Worm (Caenorhabditis elegans): ENCODE measurements around the gene Y62H9A.13.
A peak's percentile ranks its signal among the peaks of the same experiment; 100 is the strongest.

The Y62H9A.13 gene

ce11 chrX:11934933-11935332 is 18.1 kb downstream of the Y62H9A.13 start (continued):
- TF ChIP-seq let-607 (tag; optimal IDR thresholded peaks at IDR 0.05) (peak in 1 of 2 experiments; percentile 54), hmg-20 (GFP tag; IDR thresholded peaks at IDR 0.05) (peak; percentile 72; the same call in 1 of the 2 replicates), die-1 (tag; optimal IDR thresholded peaks at IDR 0.05) (peak; percentile 84), zfh-2 (GFP tag; conservative IDR thresholded peaks at IDR 0.05) (no peak), ztf-26 (tag; optimal IDR thresholded peaks at IDR 0.05) (peak; percentile 71), lin-40 (tag; optimal IDR thresholded peaks at IDR 0.05) (peak; percentile 83), sptf-2 (GFP tag; optimal IDR thresholded peaks at IDR 0.05) (no peak), T07F8.4 (tag; optimal IDR thresholded peaks at IDR 0.05) (peak; percentile 25), ama-1 (optimal IDR thresholded peaks at IDR 0.05) (no peak), ama-1 (GFP tag; optimal IDR thresholded peaks at IDR 0.05) (peak in 1 of 2 experiments; percentile 25), pha-4 (tag; optimal IDR thresholded peaks at IDR 0.05) (no peak), lag-1 (GFP tag; IDR thresholded peaks at IDR 0.05) (no peak)

- TF ChIP-seq pha-4 (tag; optimal IDR thresholded peaks at IDR 0.05) (peak; percentile 96), B0035.1 (tag; optimal IDR thresholded peaks at IDR 0.05) (peak; percentile 94), ztf-3 (GFP tag; optimal IDR thresholded peaks at IDR 0.05) (peak; percentile 88), die-1 (tag; optimal IDR thresholded peaks at IDR 0.05) (peak; percentile 45), rec-8 (tag; optimal IDR thresholded peaks at IDR 0.05) (peak; percentile 6 to 26), dpl-1 (GFP tag; optimal IDR thresholded peaks at IDR 0.05) (no peak), dpff-1 (tag; optimal IDR thresholded peaks at IDR 0.05) (peak; percentile 29), tbx-9 (tag; optimal IDR thresholded peaks at IDR 0.05; ENCODE audit: borderline replicate concordance) (no peak), Y53G8AR.9 (GFP tag; conservative IDR thresholded peaks at IDR 0.05) (peak; percentile 97), snpc-1.3 (tag; optimal IDR thresholded peaks at IDR 0.05; ENCODE audit: insufficient read depth) (peak; percentile 24), unc-62 (GFP tag; optimal IDR thresholded peaks at IDR 0.05) (peak; percentile 77), ceh-40 (GFP tag; IDR thresholded peaks at IDR 0.05) (0 out of 2 replicates have a peak, but pooled peaks have one; percentile 67), Y56A3A.18 (GFP tag; IDR thresholded peaks at IDR 0.05) (peak; percentile 99), nhr-80 (tag; optimal IDR thresholded peaks at IDR 0.05) (peak; percentile 87), madf-6 (GFP tag; IDR thresholded peaks at IDR 0.05) (no peak), Y67H2A.10 (GFP tag; conservative IDR thresholded peaks at IDR 0.05) (no peak; the same call in 1 of the 2 replicates), F52B5.7 (tag; optimal IDR thresholded peaks at IDR 0.05) (peak; percentile 93), ceh-27 (GFP tag; optimal IDR thresholded peaks at IDR 0.05) (peak; percentile 99), mxl-1 (tag; optimal IDR thresholded peaks at IDR 0.05) (no peak), akir-1 (GFP tag; optimal IDR thresholded peaks at IDR 0.05) (peak; percentile 85), efl-1 (GFP tag; optimal IDR thresholded peaks at IDR 0.05) (no peak), rpc-1 (optimal IDR thresholded peaks at IDR 0.05) (peak; percentile 17), rpc-1 (tag; optimal IDR thresholded peaks at IDR 0.05) (no peak), lin-35 (GFP tag; optimal IDR thresholded peaks at IDR 0.05) (peak in 2 of 3 experiments; percentile 89 to 98), lsl-1 (GFP tag; optimal IDR thresholded peaks at IDR 0.05) (no peak), attf-5 (GFP tag; optimal IDR thresholded peaks at IDR 0.05) (peak; percentile 47), repo-1 (tag; optimal IDR thresholded peaks at IDR 0.05) (peak; percentile 98), F22D6.2 (tag; optimal IDR thresholded peaks at IDR 0.05) (peak; percentile 95), ZK185.1 (tag; optimal IDR thresholded peaks at IDR 0.05; ENCODE audit: poor library complexity, severe bottlenecking) (peak; percentile 98), aptf-2 (GFP tag; conservative IDR thresholded peaks at IDR 0.05) (no peak), lin-26 (GFP tag; IDR thresholded peaks at IDR 0.05) (peak; percentile 79; the same call in 1 of the 2 replicates), F39B2.1 (GFP tag; IDR thresholded peaks at IDR 0.05) (no peak), mes-4 (tag; optimal IDR thresholded peaks at IDR 0.05) (no peak), ceh-79 (tag; optimal IDR thresholded peaks at IDR 0.05) (peak; percentile 47), lin-40 (tag; optimal IDR thresholded peaks at IDR 0.05) (peak; percentile 100), snpc-1.1 (tag; optimal IDR thresholded peaks at IDR 0.05; ENCODE audit: insufficient read depth) (no peak), Y95B8A.8 (GFP tag; IDR thresholded peaks at IDR 0.05) (peak; percentile 72; the same call in 1 of the 2 replicates)
These were observed 20.6 kb downstream of the Y62H9A.13 start for ce11 chrX:11937343-11937935.

All from whole organism, young adult.